Worm (Caenorhabditis elegans): Measurements from ENCODE around the gene sucl-1.

Gene sucl-1

ce11 chrX:14804706-14805105 lies 50.9 kb downstream of the sucl-1 start (continued):
- peak; percentile 57; the same call in 1 of the 2 replicates for TF ChIP-seq ctbp-1 (GFP tag; IDR thresholded peaks at IDR 0.05)
- TF ChIP-seq nhr-76 (tag; optimal IDR thresholded peaks at IDR 0.05): no peak
- TF ChIP-seq hmg-1.1 (GFP tag; IDR thresholded peaks at IDR 0.05): peak; percentile 84
- TF ChIP-seq daf-16 (GFP tag; optimal IDR thresholded peaks at IDR 0.05): peak; percentile 46 to 88
- TF ChIP-seq daf-16 (tag; optimal IDR thresholded peaks at IDR 0.05): peak; percentile 38
- TF ChIP-seq cey-2 (tag; optimal IDR thresholded peaks at IDR 0.05; ENCODE audit: borderline replicate concordance, insufficient read depth): no peak
- TF ChIP-seq fkh-10 (GFP tag; optimal IDR thresholded peaks at IDR 0.05): no peak
- peak; percentile 97 for TF ChIP-seq aha-1 (tag)
- peak; percentile 73; the same call in 1 of the 2 replicates for TF ChIP-seq mxl-2 (GFP tag; conservative IDR thresholded peaks at IDR 0.05)
- no peak for TF ChIP-seq ceh-62 (tag; optimal IDR thresholded peaks at IDR 0.05)
- TF ChIP-seq lin-39 (tag; optimal IDR thresholded peaks at IDR 0.05): no peak
- no peak for TF ChIP-seq lin-15B (tag; optimal IDR thresholded peaks at IDR 0.05)
- peak; percentile 91 for TF ChIP-seq lim-7 (GFP tag; IDR thresholded peaks at IDR 0.05)
- TF ChIP-seq ztf-11 (tag; optimal IDR thresholded peaks at IDR 0.05): no peak
- TF ChIP-seq gei-8 (GFP tag; optimal IDR thresholded peaks at IDR 0.05): peak; percentile 40
- peak; percentile 89 for TF ChIP-seq daf-19 (GFP tag; conservative IDR thresholded peaks at IDR 0.05)
- no peak for TF ChIP-seq F49E8.2 (tag; optimal IDR thresholded peaks at IDR 0.05; ENCODE audit: borderline replicate concordance)
- TF ChIP-seq rbr-2 (tag; optimal IDR thresholded peaks at IDR 0.05): peak; percentile 62
- TF ChIP-seq mdt-29 (GFP tag; IDR thresholded peaks at IDR 0.05): peak; percentile 60; the same call in 1 of the 2 replicates
- peak; percentile 80; the same call in 1 of the 2 replicates for TF ChIP-seq D1046.2 (GFP tag; IDR thresholded peaks at IDR 0.05)
- TF ChIP-seq ama-1 (optimal IDR thresholded peaks at IDR 0.05): no peak
- TF ChIP-seq spr-1 (tag; optimal IDR thresholded peaks at IDR 0.05): peak; percentile 46
- 0 out of 2 replicates have a peak, but pooled peaks have one; percentile 54 for TF ChIP-seq tag-97 (GFP tag; IDR thresholded peaks at IDR 0.05)
- TF ChIP-seq saeg-2 (GFP tag; IDR thresholded peaks at IDR 0.05): peak; percentile 86
- TF ChIP-seq lin-13 (GFP tag; optimal IDR thresholded peaks at IDR 0.05): no peak
- peak; percentile 68 for TF ChIP-seq duxl-1 (tag; optimal IDR thresholded peaks at IDR 0.05; ENCODE audit: poor library complexity)
- TF ChIP-seq zfp-3 (GFP tag; conservative IDR thresholded peaks at IDR 0.05): peak; percentile 66
